Fruit fly (Drosophila melanogaster): ENCODE data around the gene ppk10.
A peak's percentile ranks its signal among the peaks of the same experiment; 100 is the strongest.

ppk10 gene

dm6 chr2L:10435606-10436160 lies 16.5 kb downstream of the ppk10 start, which contains the start of the genes TBC1D16 and holn1 (continued):
- TF ChIP-seq dati (GFP tag; IDR thresholded peaks at IDR 0.05) (no peak), ara (GFP tag; IDR thresholded peaks at IDR 0.05) (no peak), Jarid2 (GFP tag; optimal IDR thresholded peaks at IDR 0.05) (no peak), CG6175 (GFP tag; IDR thresholded peaks at IDR 0.05) (no peak), mam (GFP tag; optimal IDR thresholded peaks at IDR 0.05) (no peak), CG15011 (GFP tag; optimal IDR thresholded peaks at IDR 0.05) (no peak), dpn (GFP tag; optimal IDR thresholded peaks at IDR 0.05) (no peak), CG12071 (GFP tag; optimal IDR thresholded peaks at IDR 0.05) (no peak), CG34376 (GFP tag; optimal IDR thresholded peaks at IDR 0.05) (no peak), CG14014 (GFP tag; IDR thresholded peaks at IDR 0.05) (no peak), nmo (GFP tag; optimal IDR thresholded peaks at IDR 0.05) (peak; percentile 15), shn (GFP tag; optimal IDR thresholded peaks at IDR 0.05) (no peak), CG6689 (GFP tag; IDR thresholded peaks at IDR 0.05) (no peak), CG9727 (GFP tag; optimal IDR thresholded peaks at IDR 0.05) (no peak), Blimp-1 (GFP tag; optimal IDR thresholded peaks at IDR 0.05) (no peak), CG6791 (GFP tag; IDR thresholded peaks at IDR 0.05; ENCODE audit: partially characterized antibody) (no peak), Dbx (GFP tag; IDR thresholded peaks at IDR 0.05) (no peak), CG12659 (GFP tag; optimal IDR thresholded peaks at IDR 0.05) (peak; percentile 37), H15 (GFP tag; IDR thresholded peaks at IDR 0.05) (no peak), bbx (GFP tag; IDR thresholded peaks at IDR 0.05; ENCODE audit: partially characterized antibody) (peak; percentile 30; the same call in 1 of the 2 replicates), otp (GFP tag; IDR thresholded peaks at IDR 0.05) (no peak), CG32767 (GFP tag; IDR thresholded peaks at IDR 0.05) (no peak), Sox100B (GFP tag; optimal IDR thresholded peaks at IDR 0.05) (peak; percentile 31), bab2 (GFP tag; optimal IDR thresholded peaks at IDR 0.05) (no peak), gem (tag; optimal IDR thresholded peaks at IDR 0.05) (no peak), HLH54F (GFP tag; optimal IDR thresholded peaks at IDR 0.05) (no peak), tap (tag; optimal IDR thresholded peaks at IDR 0.05) (no peak), CG3163 (GFP tag; optimal IDR thresholded peaks at IDR 0.05) (no peak), CG12942 (GFP tag; optimal IDR thresholded peaks at IDR 0.05) (no peak), amos (GFP tag; IDR thresholded peaks at IDR 0.05; ENCODE audit: partially characterized antibody) (peak; percentile 55; the same call in 1 of the 2 replicates), crol (GFP tag; IDR thresholded peaks at IDR 0.05) (no peak), ERR (GFP tag; optimal IDR thresholded peaks at IDR 0.05) (no peak), TFAM (GFP tag; optimal IDR thresholded peaks at IDR 0.05) (no peak), nerfin-2 (GFP tag; IDR thresholded peaks at IDR 0.05; ENCODE audit: partially characterized antibody) (no peak), p53 (GFP tag; optimal IDR thresholded peaks at IDR 0.05) (no peak), Dref (GFP tag; IDR thresholded peaks at IDR 0.05) (peak; percentile 54), pros (GFP tag; optimal IDR thresholded peaks at IDR 0.05) (no peak), sug (tag; optimal IDR thresholded peaks at IDR 0.05) (no peak), Antp (GFP tag; optimal IDR thresholded peaks at IDR 0.05) (no peak), dmrt11E (tag; optimal IDR thresholded peaks at IDR 0.05) (no peak), Deaf1 (tag; optimal IDR thresholded peaks at IDR 0.05) (no peak), slou (GFP tag; optimal IDR thresholded peaks at IDR 0.05) (no peak), mirr (GFP tag; optimal IDR thresholded peaks at IDR 0.05) (no peak), CG15073 (GFP tag; optimal IDR thresholded peaks at IDR 0.05) (no peak), CG14050 (GFP tag; IDR thresholded peaks at IDR 0.05) (no peak), lbe (GFP tag; optimal IDR thresholded peaks at IDR 0.05) (no peak), hb (GFP tag; IDR thresholded peaks at IDR 0.05; ENCODE audit: partially characterized antibody) (no peak), cg (GFP tag; optimal IDR thresholded peaks at IDR 0.05) (no peak), Myb (GFP tag; optimal IDR thresholded peaks at IDR 0.05) (no peak), Doc3 (GFP tag; IDR thresholded peaks at IDR 0.05; ENCODE audit: partially characterized antibody) (peak; percentile 27; the same call in 1 of the 3 replicates), hbn (GFP tag; IDR thresholded peaks at IDR 0.05; ENCODE audit: partially characterized antibody) (peak; percentile 53; the same call in 1 of the 2 replicates)

All from whole organism, embryonic.